Fruit fly (Drosophila melanogaster): ENCODE data around the gene Myt1.

Gene Myt1

DNA sequence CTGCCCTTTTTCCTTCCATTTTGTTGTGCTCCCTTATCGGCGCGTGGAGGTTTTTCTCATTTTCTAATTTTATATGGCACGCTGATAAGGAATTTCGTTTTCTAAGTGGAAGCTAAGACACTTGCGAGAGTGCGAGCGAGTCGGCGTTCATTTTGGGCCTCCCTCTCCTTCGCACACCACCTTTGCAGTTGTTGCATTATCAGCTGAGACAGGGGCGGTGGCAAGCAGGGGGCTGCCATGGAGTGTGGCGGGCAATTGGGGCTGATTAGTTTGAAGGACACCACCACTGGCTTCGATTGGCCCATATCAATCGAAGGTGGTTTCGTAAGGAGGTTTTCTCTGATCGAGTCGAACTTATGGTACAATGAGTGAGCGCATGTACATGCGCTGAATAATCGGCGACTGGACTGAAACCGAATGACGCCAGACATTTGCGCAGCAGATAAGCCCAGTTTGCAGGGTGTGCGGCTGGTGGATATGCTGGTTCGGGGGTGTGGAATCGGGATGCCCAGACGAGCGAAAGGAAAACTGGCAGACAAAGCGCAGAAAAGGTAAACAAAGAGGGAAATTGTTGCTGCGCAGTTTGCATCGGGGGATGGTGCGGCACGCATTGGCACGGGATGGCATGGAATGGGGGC lies 30.4 kb upstream of the Myt1 start (continued):
- TF ChIP-seq Dbx (GFP tag; IDR thresholded peaks at IDR 0.05) (peak; percentile 43; the same call in 1 of the 3 replicates), bigmax (GFP tag; optimal IDR thresholded peaks at IDR 0.05) (no peak), CG30403 (GFP tag; optimal IDR thresholded peaks at IDR 0.05) (no peak), chm (GFP tag; IDR thresholded peaks at IDR 0.05) (0 out of 2 replicates have a peak, but pooled peaks have one; percentile 16), CG18599 (GFP tag; optimal IDR thresholded peaks at IDR 0.05) (peak; percentile 24), Ssrp (tag; optimal IDR thresholded peaks at IDR 0.05) (no peak), Hmx (GFP tag; optimal IDR thresholded peaks at IDR 0.05) (no peak), E2f1 (GFP tag; IDR thresholded peaks at IDR 0.05) (no peak; the same call in 1 of the 2 replicates)

DNA sequence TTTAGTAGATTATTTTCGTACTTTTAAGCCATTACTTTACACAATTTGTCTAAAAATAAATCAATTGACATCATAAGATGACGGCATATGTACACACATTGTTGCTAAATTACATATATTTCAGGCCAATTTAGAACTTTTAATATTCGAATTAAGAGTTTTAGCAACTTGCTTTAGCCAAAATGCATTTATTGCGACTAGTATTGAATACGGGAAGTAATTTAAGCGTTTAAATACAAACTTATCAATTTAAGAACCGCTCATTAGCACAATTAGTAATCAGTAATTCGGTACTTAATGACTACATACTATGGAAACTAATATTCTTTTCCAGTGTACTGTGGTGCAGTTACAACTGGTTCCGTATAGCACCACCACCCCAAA lies 29.8 kb upstream of the Myt1 start:
- TF ChIP-seq pb (GFP tag; optimal IDR thresholded peaks at IDR 0.05) (no peak), CG7786 (GFP tag; optimal IDR thresholded peaks at IDR 0.05) (no peak), Trl (optimal IDR thresholded peaks at IDR 0.05) (no peak), Trl (GFP tag; optimal IDR thresholded peaks at IDR 0.05) (no peak), grn (GFP tag; optimal IDR thresholded peaks at IDR 0.05) (no peak), CG1529 (GFP tag; optimal IDR thresholded peaks at IDR 0.05) (no peak), CG12155 (GFP tag; optimal IDR thresholded peaks at IDR 0.05) (no peak), CG2678 (tag; optimal IDR thresholded peaks at IDR 0.05) (peak; percentile 71), sim (GFP tag; IDR thresholded peaks at IDR 0.05) (no peak), CG17912 (GFP tag; optimal IDR thresholded peaks at IDR 0.05) (no peak), row (GFP tag; IDR thresholded peaks at IDR 0.05) (peak; percentile 42; the same call in 2 of the 3 replicates), CG7556 (GFP tag; optimal IDR thresholded peaks at IDR 0.05) (peak; percentile 53), CG14050 (GFP tag; IDR thresholded peaks at IDR 0.05) (no peak), ci (GFP tag; IDR thresholded peaks at IDR 0.05) (no peak), Sox102F (GFP tag; optimal IDR thresholded peaks at IDR 0.05) (peak; percentile 45), Max (GFP tag; optimal IDR thresholded peaks at IDR 0.05) (no peak), CG13123 (GFP tag; optimal IDR thresholded peaks at IDR 0.05) (no peak), hkb (optimal IDR thresholded peaks at IDR 0.05) (no peak), hkb (GFP tag; IDR thresholded peaks at IDR 0.05) (no peak), CG5245 (GFP tag; optimal IDR thresholded peaks at IDR 0.05) (no peak), CG2712 (tag; optimal IDR thresholded peaks at IDR 0.05) (peak; percentile 49), CG11695 (GFP tag; IDR thresholded peaks at IDR 0.05) (0 out of 3 replicates have a peak, but pooled peaks have one; percentile 21), trem (tag; optimal IDR thresholded peaks at IDR 0.05) (no peak), Rfx (GFP tag; IDR thresholded peaks at IDR 0.05) (no peak), bowl (GFP tag; IDR thresholded peaks at IDR 0.05) (no peak), dmrt99B (tag; optimal IDR thresholded peaks at IDR 0.05) (peak; percentile 33), chn (GFP tag; optimal IDR thresholded peaks at IDR 0.05) (no peak), zfh2 (GFP tag; optimal IDR thresholded peaks at IDR 0.05) (no peak), pzg (GFP tag; optimal IDR thresholded peaks at IDR 0.05) (no peak), stc (GFP tag; IDR thresholded peaks at IDR 0.05) (no peak), CG11504 (tag; optimal IDR thresholded peaks at IDR 0.05) (peak; percentile 64), CG34376 (GFP tag; optimal IDR thresholded peaks at IDR 0.05) (no peak), wor (GFP tag; IDR thresholded peaks at IDR 0.05) (no peak), Myb (GFP tag; optimal IDR thresholded peaks at IDR 0.05) (no peak), bab2 (GFP tag; optimal IDR thresholded peaks at IDR 0.05) (peak; percentile 12), CG15269 (tag; optimal IDR thresholded peaks at IDR 0.05) (peak; percentile 30), Chrac-16 (GFP tag; optimal IDR thresholded peaks at IDR 0.05) (no peak), GATAe (GFP tag; conservative IDR thresholded peaks at IDR 0.05) (no peak), CG2120 (GFP tag; optimal IDR thresholded peaks at IDR 0.05) (no peak), CG31441 (GFP tag; IDR thresholded peaks at IDR 0.05) (peak; percentile 61; the same call in 1 of the 2 replicates), esg (GFP tag; conservative IDR thresholded peaks at IDR 0.05) (no peak), Gug (GFP tag; IDR thresholded peaks at IDR 0.05) (no peak), CG17359 (tag; optimal IDR thresholded peaks at IDR 0.05) (no peak)

All from whole organism, embryonic.